Worm (Caenorhabditis elegans) whole organism, mixed stage, embryonic: Measurements from ENCODE around the gene droe-8.
"Not testable (repeated sequence)": the region's sequence is repeated elsewhere in the genome, so short reads cannot be mapped to it uniquely, and the experiment has no call there.

Source experiments
- M03D4.4 ChIP-seq: sonication (generic microtip); optimal IDR thresholded peaks from 2 replicates; lab custom pipeline; 2017; ENCODE audit warnings: mild to moderate bottlenecking, missing genetic modification characterization, missing compliant biosample characterization
- bed-3 ChIP-seq: fragments of 200-800 bp; sonication (Bioruptor generic); optimal IDR thresholded peaks from 3 replicates; lab custom pipeline; 2018; ENCODE audit warnings: mild to moderate bottlenecking, missing genetic modification characterization, moderate library complexity, missing compliant biosample characterization
- ceh-39 ChIP-seq: fragments of 150-350 bp; optimal IDR thresholded peaks from 2 replicates; lab custom pipeline; 2014; ENCODE audit warnings: missing biosample characterization, missing genetic modification characterization
- ceh-43 ChIP-seq: fragments of 200-800 bp; sonication (Bioruptor generic); optimal IDR thresholded peaks from 2 replicates; lab custom pipeline; 2018; ENCODE audit warnings: mild to moderate bottlenecking, missing genetic modification characterization, moderate library complexity, missing compliant biosample characterization
- ceh-83 ChIP-seq: fragments of 200-800 bp; sonication (Bioruptor generic); optimal IDR thresholded peaks from 2 replicates; lab custom pipeline; 2018; ENCODE audit warnings: mild to moderate bottlenecking, missing genetic modification characterization, missing compliant biosample characterization
- ces-1 ChIP-seq: fragments of 150-350 bp; optimal IDR thresholded peaks from 2 replicates; lab custom pipeline; 2014; ENCODE audit warnings: missing biosample characterization, missing genetic modification reagents, missing genetic modification characterization
- cnd-1 ChIP-seq: fragments of 200-800 bp; sonication (Bioruptor generic); optimal IDR thresholded peaks from 2 replicates; lab custom pipeline; 2018; ENCODE audit warnings: mild to moderate bottlenecking, missing genetic modification characterization, missing compliant biosample characterization
- drap-1 ChIP-seq: fragments of 200-800 bp; sonication (Bioruptor generic); optimal IDR thresholded peaks from 3 replicates; lab custom pipeline; 2018; ENCODE audit warnings: mild to moderate bottlenecking, missing genetic modification characterization, missing compliant biosample characterization
- elt-1 ChIP-seq: sonication (generic microtip); optimal IDR thresholded peaks from 2 replicates; lab custom pipeline; 2017; ENCODE audit warnings: missing genetic modification characterization, mild to moderate bottlenecking, missing compliant biosample characterization, antibody characterized with exemption, moderate library complexity, borderline replicate concordance; ENCODE audit not compliant: insufficient read depth
- elt-3 ChIP-seq: fragments of 150-350 bp; optimal IDR thresholded peaks from 2 replicates; lab custom pipeline; 2014; ENCODE audit warnings: missing biosample characterization, missing genetic modification characterization
- flh-1 ChIP-seq: fragments of 200-800 bp; sonication (Bioruptor generic); optimal IDR thresholded peaks from 2 replicates; lab custom pipeline; 2018; ENCODE audit warnings: mild to moderate bottlenecking, missing genetic modification characterization, moderate library complexity, missing compliant biosample characterization
- ham-2 ChIP-seq: fragments of 200-800 bp; sonication (Bioruptor generic); optimal IDR thresholded peaks from 2 replicates; lab custom pipeline; 2018; ENCODE audit warnings: mild to moderate bottlenecking, missing genetic modification characterization, missing compliant biosample characterization
- hlh-1 ChIP-seq: fragments of 150-350 bp; optimal IDR thresholded peaks from 2 replicates; lab custom pipeline; 2014; ENCODE audit warnings: missing biosample characterization, missing genetic modification reagents, missing genetic modification characterization
- lin-13 ChIP-seq: fragments of 150-350 bp; optimal IDR thresholded peaks from 2 replicates; lab custom pipeline; 2014; ENCODE audit warnings: missing biosample characterization, missing genetic modification characterization
- mep-1 ChIP-seq: fragments of 150-350 bp; optimal IDR thresholded peaks from 2 replicates; lab custom pipeline; 2017; ENCODE audit warnings: missing biosample characterization, missing genetic modification reagents, missing genetic modification characterization, inconsistent platforms
- mls-2 ChIP-seq: sonication (generic microtip); optimal IDR thresholded peaks from 2 replicates; lab custom pipeline; 2016; ENCODE audit warnings: mild to moderate bottlenecking, missing genetic modification characterization, moderate library complexity, missing compliant biosample characterization
- nhr-12 ChIP-seq: fragments of 150-350 bp; optimal IDR thresholded peaks from 2 replicates; lab custom pipeline; 2014; ENCODE audit warnings: missing biosample characterization, missing genetic modification characterization
- nhr-2 ChIP-seq: fragments of 150-350 bp; optimal IDR thresholded peaks from 2 replicates; lab custom pipeline; 2014; ENCODE audit warnings: missing biosample characterization, missing genetic modification characterization
- nhr-237 ChIP-seq: fragments of 150-350 bp; optimal IDR thresholded peaks from 2 replicates; lab custom pipeline; 2014; ENCODE audit warnings: missing biosample characterization, missing genetic modification characterization
- nhr-76 ChIP-seq: sonication (generic microtip); optimal IDR thresholded peaks from 2 replicates; lab custom pipeline; 2017; ENCODE audit warnings: missing biosample characterization, missing genetic modification characterization
- pha-4 ChIP-seq: fragments of 150-350 bp; optimal IDR thresholded peaks from 2 replicates; lab custom pipeline; 2018; ENCODE audit warnings: missing biosample characterization, missing genetic modification reagents, missing genetic modification characterization
- sem-2 ChIP-seq: fragments of 200-800 bp; sonication (Bioruptor generic); optimal IDR thresholded peaks from 2 replicates; lab custom pipeline; 2018; ENCODE audit warnings: mild to moderate bottlenecking, missing genetic modification characterization, missing compliant biosample characterization
- snpc-4 ChIP-seq: fragments of 150-350 bp; optimal IDR thresholded peaks from 2 replicates; lab custom pipeline; 2014; ENCODE audit warnings: missing biosample characterization, missing genetic modification characterization
- sptf-1 ChIP-seq: sonication (generic microtip); optimal IDR thresholded peaks from 2 replicates; lab custom pipeline; 2017; ENCODE audit warnings: mild to moderate bottlenecking, missing genetic modification characterization, moderate library complexity, missing compliant biosample characterization
- unc-39 ChIP-seq: fragments of 150-350 bp; optimal IDR thresholded peaks from 2 replicates; lab custom pipeline; 2014; ENCODE audit warnings: missing biosample characterization, missing genetic modification characterization
- unc-62 ChIP-seq: fragments of 150-350 bp; optimal IDR thresholded peaks from 2 replicates; lab custom pipeline; 2014; ENCODE audit warnings: missing biosample characterization, missing genetic modification reagents, missing genetic modification characterization
- zip-8 ChIP-seq: fragments of 150-350 bp; optimal IDR thresholded peaks from 2 replicates; lab custom pipeline; 2014; ENCODE audit warnings: missing biosample characterization, missing genetic modification characterization
- ztf-11 ChIP-seq: fragments of 150-350 bp; optimal IDR thresholded peaks from 2 replicates; lab custom pipeline; 2014; ENCODE audit warnings: missing biosample characterization, missing genetic modification characterization

The droe-8 gene

DNA sequence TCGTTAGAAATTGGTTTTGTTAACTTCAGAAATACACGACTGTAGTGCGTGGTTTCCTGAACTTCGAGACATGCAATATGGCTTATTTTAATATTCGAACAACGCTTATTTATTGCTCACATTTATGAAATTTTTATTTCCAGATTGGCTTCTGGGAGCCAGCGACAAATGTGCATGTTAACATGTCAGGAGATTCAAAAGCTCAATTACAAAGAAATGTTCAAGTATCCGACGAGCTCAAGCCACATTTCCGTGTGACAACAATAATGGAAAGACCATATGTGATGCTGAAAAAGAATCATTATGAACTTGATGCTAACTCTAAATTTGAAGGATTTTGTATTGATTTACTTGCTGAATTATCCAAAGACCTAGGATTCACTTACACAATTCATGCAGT is 7.9 kb upstream of the droe-8 start:
- TF ChIP-seq ces-1 (no peak), elt-1 (tag; lab: Kevin White, UChicago) (no peak), sptf-1 (no peak), ceh-43 (no peak), ceh-83 (GFP tag; lab: Kevin White, UChicago) (no peak), unc-62 (GFP tag; lab: Kevin White, UChicago) (no peak), cnd-1 (no peak)

DNA sequence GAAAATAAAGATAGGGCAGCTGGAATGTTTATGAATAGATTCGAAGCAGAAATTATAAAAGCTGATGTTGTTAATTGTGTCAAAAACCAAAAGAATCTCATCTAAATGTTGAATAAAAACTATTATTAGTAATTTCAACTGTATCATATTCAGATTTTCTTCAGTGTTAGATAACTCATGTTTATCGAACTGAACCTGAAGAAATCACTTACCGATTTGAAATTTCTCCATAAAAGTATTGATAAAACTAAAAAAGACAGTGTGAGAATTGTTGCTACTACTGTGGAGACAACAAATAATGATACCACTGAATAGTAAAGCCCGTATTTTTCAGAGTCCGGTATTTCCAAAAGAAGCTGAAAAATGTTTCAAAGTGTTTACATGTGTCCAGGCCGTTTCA is 4.2 kb upstream of the droe-8 start, which contains the start of gene ZC196.8:
ZC196.8 (minus strand) TSS at position 101 of the 400 bp plus-strand sequence.
- not testable (repeated sequence) for TF ChIP-seq bed-3 (GFP tag; lab: Kevin White, UChicago); snpc-4 (tag; lab: Kevin White, UChicago); sem-2 (GFP tag; lab: Kevin White, UChicago)

DNA sequence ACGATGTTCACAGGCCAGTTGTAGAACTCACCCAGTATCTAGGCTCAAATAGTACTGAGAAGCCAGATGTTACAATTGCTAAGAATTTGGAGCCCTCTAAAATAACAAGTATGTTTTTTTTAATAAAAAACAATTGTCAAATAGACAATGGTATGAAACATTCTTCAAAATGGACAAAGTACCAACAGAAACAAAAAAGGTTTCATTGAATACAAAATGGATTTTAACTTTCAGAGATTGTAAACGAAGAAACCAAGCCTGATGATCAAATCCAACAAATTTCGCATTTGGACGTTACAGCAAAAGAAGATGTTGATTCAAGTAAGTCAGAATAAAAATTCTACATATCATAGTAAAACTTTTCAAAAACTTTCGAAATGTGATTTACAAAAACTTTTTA is 749 bp downstream of the droe-8 start, which contains the start of gene ZC196.9:
ZC196.9 (minus strand) TSS at position 101 of the 400 bp plus-strand sequence.
- no peak for TF ChIP-seq unc-62 (GFP tag; lab: Kevin White, UChicago)
- no peak for TF ChIP-seq snpc-4 (tag; lab: Kevin White, UChicago)
- TF ChIP-seq zip-8 (tag; lab: Kevin White, UChicago): no peak
- TF ChIP-seq nhr-76: no peak
- TF ChIP-seq M03D4.4: no peak
- no peak for TF ChIP-seq unc-39 (tag; lab: Kevin White, UChicago)
- TF ChIP-seq bed-3 (GFP tag; lab: Kevin White, UChicago): no peak
- TF ChIP-seq ceh-83 (GFP tag; lab: Kevin White, UChicago): no peak

DNA sequence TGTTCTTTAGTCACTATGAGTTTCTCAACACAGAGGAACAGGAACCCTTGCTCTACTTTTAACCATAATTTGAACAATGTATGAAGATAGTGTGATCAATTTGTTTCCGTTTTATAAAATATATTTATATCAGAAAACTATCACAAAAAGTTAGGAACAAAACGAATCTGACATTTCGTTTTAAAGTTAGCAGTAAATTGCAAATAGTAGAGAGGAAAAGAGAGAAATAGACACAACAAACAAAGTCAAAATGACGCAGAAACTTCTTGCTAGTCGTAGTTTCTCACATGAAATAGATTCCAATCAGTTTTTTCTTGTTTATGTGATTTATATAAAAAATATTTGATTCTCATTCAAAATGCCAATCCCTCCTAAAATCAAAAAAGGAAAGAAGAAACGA is 2.8 kb downstream of the droe-8 start, which contains the start of gene ZC196.5:
ZC196.5 (plus strand) TSS at position 301 of the 400 bp plus-strand sequence.
- no peak for TF ChIP-seq ceh-43
- TF ChIP-seq mep-1 (tag; lab: Kevin White, UChicago): no peak
- no peak for TF ChIP-seq M03D4.4
- TF ChIP-seq lin-13 (tag; lab: Kevin White, UChicago): no peak
- TF ChIP-seq flh-1 (GFP tag; lab: Kevin White, UChicago): no peak
- no peak for TF ChIP-seq hlh-1 (tag; lab: Kevin White, UChicago)
- no peak for TF ChIP-seq drap-1 (GFP tag; lab: Kevin White, UChicago)

DNA sequence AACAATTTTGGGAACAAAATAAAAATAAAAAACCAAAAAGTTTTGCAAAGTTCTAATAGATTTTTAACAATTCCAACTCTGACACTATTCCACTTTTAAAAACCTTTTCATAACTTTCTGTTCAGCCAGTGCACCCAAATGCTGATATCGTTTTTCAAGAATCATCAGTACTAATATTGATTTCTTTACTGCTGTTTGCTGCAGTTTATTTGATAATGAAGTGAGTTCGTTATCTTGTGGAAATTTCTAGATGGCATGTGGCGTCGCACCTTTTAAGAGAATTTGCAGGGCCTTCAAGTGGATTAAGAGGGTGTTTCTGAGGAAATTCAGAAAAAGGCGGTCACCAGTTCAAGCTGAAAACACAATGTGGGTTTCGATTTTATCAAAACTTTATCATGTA is 4.7 kb downstream of the droe-8 start:
- no peak for TF ChIP-seq ham-2 (GFP tag; lab: Kevin White, UChicago)
- no peak for TF ChIP-seq lin-13 (tag; lab: Kevin White, UChicago)
- no peak for TF ChIP-seq flh-1 (GFP tag; lab: Kevin White, UChicago)
- TF ChIP-seq nhr-12: no peak
- TF ChIP-seq elt-1 (tag; lab: Kevin White, UChicago): no peak
- no peak for TF ChIP-seq unc-62 (GFP tag; lab: Kevin White, UChicago)
- no peak for TF ChIP-seq hlh-1 (tag; lab: Kevin White, UChicago)
- no peak for TF ChIP-seq ztf-11 (tag; lab: Kevin White, UChicago)
- TF ChIP-seq sptf-1: no peak
- no peak for TF ChIP-seq ces-1
- no peak for TF ChIP-seq nhr-2 (tag; lab: Kevin White, UChicago)

DNA sequence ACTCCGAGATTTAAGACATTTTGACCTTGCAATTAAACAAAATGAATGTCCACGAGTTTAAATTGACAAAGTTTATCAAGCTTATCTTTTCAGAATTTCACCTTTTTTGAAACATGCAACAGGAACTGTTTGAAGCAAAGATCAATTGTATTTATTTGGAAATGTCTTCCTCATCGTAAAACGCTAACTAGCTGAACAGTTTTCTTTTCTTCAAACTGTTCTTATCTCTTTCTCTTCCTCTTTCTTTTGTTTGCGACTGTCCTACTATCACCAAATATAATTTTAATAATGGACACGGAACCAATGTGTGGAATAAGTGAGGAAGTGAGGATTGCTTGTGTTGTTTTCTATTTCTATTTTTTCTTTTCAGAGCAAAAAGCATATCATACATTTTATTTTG is 6.6 kb downstream of the droe-8 start, which contains the start of gene ZC196.4:
ZC196.4 (plus strand) TSS at position 173 of the 400 bp plus-strand sequence.
- TF ChIP-seq nhr-76: no peak
- no peak for TF ChIP-seq elt-3 (tag; lab: Kevin White, UChicago)
- TF ChIP-seq nhr-237 (tag; lab: Kevin White, UChicago): no peak
- TF ChIP-seq ceh-83 (GFP tag; lab: Kevin White, UChicago): no peak
- TF ChIP-seq cnd-1: no peak
- TF ChIP-seq elt-1 (tag; lab: Kevin White, UChicago): no peak
- no peak for TF ChIP-seq pha-4 (tag; lab: Kevin White, UChicago)
- TF ChIP-seq zip-8 (tag; lab: Kevin White, UChicago): no peak
- no peak for TF ChIP-seq ceh-39 (tag; lab: Kevin White, UChicago)
- TF ChIP-seq mls-2: no peak
- TF ChIP-seq bed-3 (GFP tag; lab: Kevin White, UChicago): no peak
- TF ChIP-seq drap-1 (GFP tag; lab: Kevin White, UChicago): no peak
